Worm (Caenorhabditis elegans) whole organism, L1 larva: ENCODE measurements around the gene npax-1.
A peak's percentile ranks its signal among the peaks of the same experiment; 100 is the strongest.

Experiments
- C34B4.2 ChIP-seq: sonication (generic microtip); optimal IDR thresholded peaks from 2 replicates; lab custom pipeline; 2017; ENCODE audit warnings: mild to moderate bottlenecking, missing genetic modification characterization, missing compliant biosample characterization
- alr-1 ChIP-seq: fragments of 200-800 bp; sonication (Bioruptor generic); optimal IDR thresholded peaks from 2 replicates; lab custom pipeline; 2018; ENCODE audit warnings: borderline replicate concordance, mild to moderate bottlenecking, missing genetic modification characterization, missing compliant biosample characterization
- aly-2 ChIP-seq: fragments of 150-350 bp; optimal IDR thresholded peaks from 2 replicates; lab custom pipeline; 2014; ENCODE audit warnings: missing biosample characterization, missing genetic modification characterization
- blmp-1 ChIP-seq: fragments of 150-350 bp; optimal IDR thresholded peaks from 2 replicates; lab custom pipeline; 2014; ENCODE audit warnings: missing biosample characterization, missing genetic modification characterization
- ceh-82 ChIP-seq, 3 experiments: fragments of 150-350 bp in 1 of 3; sonication (generic microtip) in 2 of 3; optimal IDR thresholded peaks; 2 replicates each; lab custom pipeline; 2014 to 2017; ENCODE audit warnings: missing biosample characterization in 3 of 3, missing genetic modification characterization in 3 of 3
- ces-1 ChIP-seq: fragments of 150-350 bp; optimal IDR thresholded peaks from 2 replicates; lab custom pipeline; 2014; ENCODE audit warnings: missing biosample characterization, missing genetic modification reagents, missing genetic modification characterization
- dpl-1 ChIP-seq, 3 experiments: fragments of 150-350 bp in 2 of 3; sonication (generic microtip) in 1 of 3; optimal IDR thresholded peaks; 2 replicates each; lab custom pipeline; 2014 to 2017; ENCODE audit warnings: missing biosample characterization in 3 of 3, missing genetic modification characterization in 3 of 3, missing genetic modification reagents in 3 of 3
- dsc-1 ChIP-seq: sonication (generic microtip); optimal IDR thresholded peaks from 2 replicates; lab custom pipeline; 2016; ENCODE audit warnings: mild to moderate bottlenecking, missing genetic modification characterization, missing compliant biosample characterization
- efl-1 ChIP-seq, 4 experiments: fragments of 150-350 bp; optimal IDR thresholded peaks in 3 of 4; peaks in 1 of 4; 1 replicate in 1 of 4; 2 replicates in 3 of 4; lab custom pipeline; 2014; ENCODE audit warnings: missing biosample characterization in 2 of 4, missing genetic modification characterization in 2 of 4, missing genetic modification reagents in 2 of 4
- elt-2 ChIP-seq: sonication (generic microtip); optimal IDR thresholded peaks from 2 replicates; lab custom pipeline; 2016; ENCODE audit warnings: missing genetic modification characterization, mild to moderate bottlenecking, inconsistent platforms, missing compliant biosample characterization, missing genetic modification reagents
- fkh-4 ChIP-seq: sonication (generic microtip); optimal IDR thresholded peaks from 2 replicates; lab custom pipeline; 2016; ENCODE audit warnings: missing compliant biosample characterization, missing genetic modification characterization, borderline replicate concordance
- fkh-8 ChIP-seq: sonication (generic microtip); optimal IDR thresholded peaks from 2 replicates; lab custom pipeline; 2016; ENCODE audit warnings: mild to moderate bottlenecking, missing genetic modification characterization, missing compliant biosample characterization
- grh-1 ChIP-seq: fragments of 200-800 bp; sonication (Bioruptor generic); IDR thresholded peaks from 2 replicates; pipeline ENCODE4 v1.3.6; 2022; ENCODE audit warnings: missing genetic modification reagents, missing genetic modification characterization, missing compliant biosample characterization
- lin-13 ChIP-seq: fragments of 150-350 bp; optimal IDR thresholded peaks from 2 replicates; lab custom pipeline; 2014; ENCODE audit warnings: missing biosample characterization, missing genetic modification reagents, missing genetic modification characterization
- lin-14 ChIP-seq: fragments of 200-800 bp; sonication (Bioruptor generic); optimal IDR thresholded peaks from 2 replicates; lab custom pipeline; 2018; ENCODE audit warnings: mild to moderate bottlenecking, missing genetic modification characterization, moderate library complexity, missing compliant biosample characterization
- lin-35 ChIP-seq, 2 experiments: fragments of 150-350 bp; optimal IDR thresholded peaks; 2 replicates each; lab custom pipeline; 2014; ENCODE audit warnings: missing biosample characterization in 2 of 2, missing genetic modification characterization in 2 of 2, missing genetic modification reagents in 2 of 2
- lir-3 ChIP-seq: sonication (generic microtip); optimal IDR thresholded peaks from 2 replicates; lab custom pipeline; 2016; ENCODE audit warnings: mild to moderate bottlenecking, missing genetic modification characterization, moderate library complexity, missing compliant biosample characterization; ENCODE audit not compliant: poor library complexity
- lsy-2 ChIP-seq, 2 experiments: fragments of 150-350 bp; optimal IDR thresholded peaks; 2 replicates each; lab custom pipeline; 2014; ENCODE audit warnings: missing biosample characterization in 2 of 2, missing genetic modification characterization in 2 of 2
- mdl-1 ChIP-seq, 2 experiments: fragments of 150-350 bp; optimal IDR thresholded peaks; 2 replicates each; lab custom pipeline; 2014 to 2017; ENCODE audit warnings: missing biosample characterization in 2 of 2, missing genetic modification characterization in 2 of 2, inconsistent platforms in 1 of 2
- mep-1 ChIP-seq: fragments of 150-350 bp; optimal IDR thresholded peaks from 2 replicates; lab custom pipeline; 2014; ENCODE audit warnings: missing biosample characterization, missing genetic modification characterization
- nhr-12 ChIP-seq: sonication (generic microtip); optimal IDR thresholded peaks from 2 replicates; lab custom pipeline; 2017; ENCODE audit warnings: missing biosample characterization, missing genetic modification characterization
- nhr-19 ChIP-seq: fragments of 200-800 bp; sonication (Bioruptor generic); conservative IDR thresholded peaks from 2 replicates; pipeline ENCODE4 v1.3.6; 2022; ENCODE audit warnings: missing genetic modification characterization, missing compliant biosample characterization
- nhr-20 ChIP-seq: sonication (generic microtip); optimal IDR thresholded peaks from 2 replicates; lab custom pipeline; 2016; ENCODE audit warnings: mild to moderate bottlenecking, missing genetic modification characterization, missing compliant biosample characterization
- nhr-237 ChIP-seq: fragments of 150-350 bp; optimal IDR thresholded peaks from 2 replicates; lab custom pipeline; 2014; ENCODE audit warnings: missing biosample characterization, missing genetic modification characterization
- nhr-71 ChIP-seq: sonication (generic microtip); optimal IDR thresholded peaks from 2 replicates; lab custom pipeline; 2016; ENCODE audit warnings: mild to moderate bottlenecking, missing genetic modification characterization, moderate library complexity, missing compliant biosample characterization
- nhr-76 ChIP-seq: sonication (generic microtip); optimal IDR thresholded peaks from 2 replicates; lab custom pipeline; 2017; ENCODE audit warnings: missing biosample characterization, missing genetic modification characterization
- nhr-77 ChIP-seq: fragments of 150-350 bp; optimal IDR thresholded peaks from 2 replicates; lab custom pipeline; 2014; ENCODE audit warnings: missing biosample characterization, missing genetic modification characterization
- nhr-84 ChIP-seq: sonication (generic microtip); optimal IDR thresholded peaks from 2 replicates; lab custom pipeline; 2017; ENCODE audit warnings: missing biosample characterization, missing genetic modification characterization
- nhr-90 ChIP-seq: sonication (generic microtip); optimal IDR thresholded peaks from 2 replicates; lab custom pipeline; 2016; ENCODE audit warnings: mild to moderate bottlenecking, missing genetic modification characterization, missing compliant biosample characterization; ENCODE audit not compliant: poor library complexity
- pag-3 ChIP-seq: sonication (generic microtip); optimal IDR thresholded peaks from 2 replicates; lab custom pipeline; 2017; ENCODE audit warnings: missing genetic modification characterization, mild to moderate bottlenecking, missing compliant biosample characterization, antibody characterized with exemption, borderline replicate concordance; ENCODE audit not compliant: insufficient read depth
- pax-3 ChIP-seq: fragments of 200-800 bp; sonication (Bioruptor generic); optimal IDR thresholded peaks from 2 replicates; lab custom pipeline; 2018; ENCODE audit warnings: mild to moderate bottlenecking, missing genetic modification characterization, moderate library complexity, missing compliant biosample characterization
- pqm-1 ChIP-seq: sonication (generic microtip); optimal IDR thresholded peaks from 3 replicates; lab custom pipeline; 2017; ENCODE audit warnings: missing biosample characterization, missing genetic modification characterization
- rnt-1 ChIP-seq: sonication (generic microtip); optimal IDR thresholded peaks from 2 replicates; lab custom pipeline; 2016; ENCODE audit warnings: mild to moderate bottlenecking, missing genetic modification characterization, moderate library complexity, missing compliant biosample characterization
- skn-1 ChIP-seq: fragments of 150-350 bp; optimal IDR thresholded peaks from 2 replicates; lab custom pipeline; 2014; ENCODE audit warnings: missing biosample characterization, missing genetic modification characterization
- snu-23 ChIP-seq: sonication (generic microtip); optimal IDR thresholded peaks from 2 replicates; lab custom pipeline; 2016; ENCODE audit warnings: missing genetic modification characterization, missing compliant biosample characterization
- sptf-1 ChIP-seq: fragments of 150-350 bp; optimal IDR thresholded peaks from 2 replicates; lab custom pipeline; 2014; ENCODE audit warnings: missing biosample characterization, missing genetic modification characterization
- unc-30 ChIP-seq: sonication (generic microtip); optimal IDR thresholded peaks from 2 replicates; lab custom pipeline; 2017; ENCODE audit warnings: missing biosample characterization, missing genetic modification characterization
- xbp-1 ChIP-seq: sonication (generic microtip); optimal IDR thresholded peaks from 2 replicates; lab custom pipeline; 2016; ENCODE audit warnings: missing genetic modification characterization, missing compliant biosample characterization
- zag-1 ChIP-seq: fragments of 150-350 bp; optimal IDR thresholded peaks from 2 replicates; lab custom pipeline; 2014; ENCODE audit warnings: missing biosample characterization, missing genetic modification characterization
- zip-4 ChIP-seq: fragments of 200-800 bp; sonication (Bioruptor generic); optimal IDR thresholded peaks from 2 replicates; lab custom pipeline; 2018; ENCODE audit warnings: mild to moderate bottlenecking, missing genetic modification characterization, moderate library complexity, missing compliant biosample characterization
- ztf-11 ChIP-seq, 2 experiments: sonication (generic microtip); optimal IDR thresholded peaks; 2 replicates each; lab custom pipeline; 2016 to 2017; ENCODE audit warnings: missing genetic modification characterization in 2 of 2, missing biosample characterization in 1 of 2, missing compliant biosample characterization in 1 of 2

Gene npax-1

ce11 chrII:7363990-7364455 is 32.9 kb upstream of the npax-1 start, which contains the start of gene msra-1:
TSS of gene msra-1 (minus strand) at chrII:7364040.
- TF ChIP-seq mdl-1 (tag; optimal IDR thresholded peaks at IDR 0.05; lab: Kevin White, UChicago), result no peak
- peak; percentile 50 for TF ChIP-seq mep-1 (tag; lab: Kevin White, UChicago)
- TF ChIP-seq nhr-20 (tag; lab: Kevin White, UChicago), result peak; percentile 36
- TF ChIP-seq lir-3 (tag; lab: Kevin White, UChicago), result peak; percentile 32
- no peak for TF ChIP-seq ceh-82 (tag; optimal IDR thresholded peaks at IDR 0.05; lab: Kevin White, UChicago)
- TF ChIP-seq pqm-1, result no peak
- no peak for TF ChIP-seq pax-3 (tag; lab: Kevin White, UChicago)
- no peak for TF ChIP-seq nhr-19 (GFP tag; lab: Robert Waterston, UW)
- peak; percentile 14 to 57 for TF ChIP-seq lsy-2 (tag; optimal IDR thresholded peaks at IDR 0.05; lab: Kevin White, UChicago)
- no peak for TF ChIP-seq lin-13 (GFP tag; lab: Kevin White, UChicago)
- TF ChIP-seq pag-3 (tag; lab: Kevin White, UChicago), result peak; percentile 9
- TF ChIP-seq nhr-84 (tag; lab: Kevin White, UChicago), result no peak
- no peak for TF ChIP-seq fkh-4 (tag; lab: Kevin White, UChicago)
- peak; percentile 61 for TF ChIP-seq blmp-1 (tag; lab: Kevin White, UChicago)
- TF ChIP-seq sptf-1 (tag; lab: Kevin White, UChicago), result no peak
- no peak for TF ChIP-seq zag-1
- TF ChIP-seq lin-35 (GFP tag; optimal IDR thresholded peaks at IDR 0.05; lab: Kevin White, UChicago), result peak in 1 of 2 experiments; percentile 24
- TF ChIP-seq dpl-1 (GFP tag; optimal IDR thresholded peaks at IDR 0.05; lab: Kevin White, UChicago), result peak in 2 of 3 experiments; percentile 3 to 10
- TF ChIP-seq nhr-90 (tag; lab: Kevin White, UChicago), result no peak
- TF ChIP-seq nhr-237 (tag; lab: Kevin White, UChicago), result no peak
- no peak for TF ChIP-seq dsc-1
- no peak for TF ChIP-seq grh-1 (GFP tag; lab: Robert Waterston, UW)
- no peak for TF ChIP-seq ztf-11 (tag; optimal IDR thresholded peaks at IDR 0.05; lab: Kevin White, UChicago)
- TF ChIP-seq xbp-1, result peak; percentile 21
- peak; percentile 48 for TF ChIP-seq snu-23 (GFP tag; lab: Kevin White, UChicago)
- TF ChIP-seq ces-1 (GFP tag; lab: Kevin White, UChicago), result no peak
- TF ChIP-seq lin-14, result peak; percentile 49
- TF ChIP-seq rnt-1 (tag; lab: Kevin White, UChicago), result peak; percentile 40
- TF ChIP-seq nhr-76, result no peak
- no peak for TF ChIP-seq unc-30 (tag; lab: Kevin White, UChicago)
- peak; percentile 47 for TF ChIP-seq nhr-71 (tag; lab: Kevin White, UChicago)
- TF ChIP-seq elt-2, result peak; percentile 38
- no peak for TF ChIP-seq alr-1 (tag; lab: Kevin White, UChicago)
- TF ChIP-seq nhr-77 (tag; lab: Kevin White, UChicago), result no peak
- TF ChIP-seq C34B4.2 (tag; lab: Kevin White, UChicago), result no peak
- no peak for TF ChIP-seq fkh-8 (tag; lab: Kevin White, UChicago)
- no peak for TF ChIP-seq zip-4 (GFP tag; lab: Kevin White, UChicago)
- no peak for TF ChIP-seq nhr-12 (tag; lab: Kevin White, UChicago)
- peak; percentile 98 for TF ChIP-seq skn-1 (tag; lab: Kevin White, UChicago)
- TF ChIP-seq efl-1 (optimal IDR thresholded peaks at IDR 0.05; lab: Kevin White, UChicago), result peak; percentile 11 to 38
- TF ChIP-seq efl-1 (GFP tag; optimal IDR thresholded peaks at IDR 0.05 in 1 of 2; lab: Kevin White, UChicago), result peak in 1 of 2 experiments; percentile 78
- TF ChIP-seq aly-2 (tag; lab: Kevin White, UChicago), result no peak
